Fruit fly (Drosophila melanogaster) whole organism, embryonic: Measurements from ENCODE around the gene CG10584.

Experiments
- Aef1 ChIP-seq: fragments of 200-800 bp; sonication (Bioruptor generic); IDR thresholded peaks from 3 replicates; pipeline ENCODE4 v1.3.6; 2022; ENCODE audit warnings: missing biosample characterization, missing genetic modification characterization
- Antp ChIP-seq: fragments of 200-800 bp; sonication (Bioruptor generic); optimal IDR thresholded peaks from 3 replicates; lab custom pipeline; 2016; ENCODE audit warnings: missing biosample characterization, missing genetic modification characterization
- Atf3 ChIP-seq: fragments of 200-800 bp; sonication (Bioruptor generic); optimal IDR thresholded peaks from 3 replicates; lab custom pipeline; 2016; ENCODE audit warnings: missing biosample characterization, missing genetic modification characterization
- CG12391 ChIP-seq: fragments of 200-800 bp; sonication (Bioruptor generic); optimal IDR thresholded peaks from 3 replicates; lab custom pipeline; 2018; ENCODE audit warnings: missing biosample characterization, mild to moderate bottlenecking, missing genetic modification characterization, moderate library complexity
- CG12744 ChIP-seq: fragments of 200-800 bp; sonication (Bioruptor generic); optimal IDR thresholded peaks from 2 replicates; lab custom pipeline; 2016; ENCODE audit warnings: missing biosample characterization, missing genetic modification characterization
- CG13123 ChIP-seq: fragments of 200-800 bp; sonication (Bioruptor generic); optimal IDR thresholded peaks from 2 replicates; lab custom pipeline; 2016; ENCODE audit warnings: missing biosample characterization, missing genetic modification characterization
- CG13296 ChIP-seq: fragments of 200-800 bp; sonication (Bioruptor generic); optimal IDR thresholded peaks from 3 replicates; lab custom pipeline; 2018; ENCODE audit warnings: missing biosample characterization, mild to moderate bottlenecking, missing genetic modification characterization
- CG13624 ChIP-seq: fragments of 200-800 bp; sonication (Bioruptor generic); optimal IDR thresholded peaks from 2 replicates; lab custom pipeline; 2016; ENCODE audit warnings: missing biosample characterization, missing genetic modification characterization
- CG14965 ChIP-seq: fragments of 200-800 bp; sonication (Bioruptor generic); optimal IDR thresholded peaks from 2 replicates; lab custom pipeline; 2016; ENCODE audit warnings: missing biosample characterization, missing genetic modification characterization, borderline replicate concordance
- CG16813 ChIP-seq: fragments of 200-800 bp; sonication (Bioruptor generic); IDR thresholded peaks from 3 replicates; pipeline ENCODE4 v1.3.6; 2022; ENCODE audit warnings: missing biosample characterization, missing genetic modification characterization; ENCODE audit not compliant: partially characterized antibody
- CG17612 ChIP-seq: fragments of 200-800 bp; sonication (Bioruptor generic); IDR thresholded peaks from 2 replicates; pipeline ENCODE4 v1.3.6; 2022; ENCODE audit warnings: missing biosample characterization, missing genetic modification characterization
- CG18011 ChIP-seq: fragments of 200-800 bp; sonication (Bioruptor generic); optimal IDR thresholded peaks from 2 replicates; lab custom pipeline; 2017; ENCODE audit warnings: missing biosample characterization, missing genetic modification characterization, mild to moderate bottlenecking, moderate library complexity, missing genotype
- CG18619 ChIP-seq: fragments of 200-800 bp; sonication (Bioruptor generic); optimal IDR thresholded peaks from 3 replicates; lab custom pipeline; 2017; ENCODE audit warnings: missing biosample characterization, mild to moderate bottlenecking, missing genetic modification characterization
- CG31388 ChIP-seq: fragments of 200-800 bp; sonication (Bioruptor generic); optimal IDR thresholded peaks from 2 replicates; lab custom pipeline; 2016; ENCODE audit warnings: missing biosample characterization, missing genetic modification characterization
- CG31441 ChIP-seq: fragments of 200-800 bp; sonication (Bioruptor generic); IDR thresholded peaks from 2 replicates; pipeline ENCODE4 v1.3.6; 2022; ENCODE audit warnings: missing biosample characterization, missing genetic modification characterization
- CG3726 ChIP-seq: fragments of 200-800 bp; sonication (Bioruptor generic); IDR thresholded peaks from 3 replicates; pipeline ENCODE4, ENCODE4 v1.3.6; 2022; ENCODE audit warnings: missing biosample characterization, missing genetic modification characterization
- CG3847 ChIP-seq: fragments of 200-800 bp; sonication (Bioruptor generic); IDR thresholded peaks from 2 replicates; pipeline ENCODE4 v1.3.6; 2022; ENCODE audit warnings: missing biosample characterization, missing genetic modification characterization
- CG4707 ChIP-seq: fragments of 200-800 bp; sonication (Bioruptor generic); optimal IDR thresholded peaks from 2 replicates; lab custom pipeline; 2018; ENCODE audit warnings: missing biosample characterization, mild to moderate bottlenecking, missing genetic modification characterization, moderate library complexity
- CG5245 ChIP-seq: fragments of 200-800 bp; sonication (Bioruptor generic); optimal IDR thresholded peaks from 3 replicates; lab custom pipeline; 2016; ENCODE audit warnings: missing biosample characterization, missing genetic modification characterization
- CG6854 ChIP-seq: fragments of 200-800 bp; sonication (Bioruptor generic); optimal IDR thresholded peaks from 3 replicates; lab custom pipeline; 2017; ENCODE audit warnings: missing biosample characterization, mild to moderate bottlenecking, missing genetic modification characterization
- CG7745 ChIP-seq: fragments of 200-800 bp; sonication (Bioruptor generic); optimal IDR thresholded peaks from 2 replicates; lab custom pipeline; 2018; ENCODE audit warnings: missing biosample characterization, mild to moderate bottlenecking, missing genetic modification characterization, moderate library complexity
- CG9797 ChIP-seq: fragments of 200-800 bp; sonication (Bioruptor generic); optimal IDR thresholded peaks from 3 replicates; lab custom pipeline; 2018; ENCODE audit warnings: missing biosample characterization, mild to moderate bottlenecking, missing genetic modification characterization
- D19A ChIP-seq: fragments of 200-800 bp; optimal IDR thresholded peaks from 3 replicates; lab custom pipeline; 2019; ENCODE audit warnings: missing biosample characterization, mild to moderate bottlenecking, missing genetic modification characterization, moderate library complexity
- Dp ChIP-seq: fragments of 200-800 bp; sonication (Bioruptor generic); optimal IDR thresholded peaks from 2 replicates; lab custom pipeline; 2018; ENCODE audit warnings: missing biosample characterization, mild to moderate bottlenecking, missing genetic modification characterization, moderate library complexity
- Eip74EF ChIP-seq, 2 experiments: fragments of 200-800 bp in 1 of 2; fragments of >200 bp in 1 of 2; sonication (Bioruptor generic) in 1 of 2; optimal IDR thresholded peaks; 2 replicates each; lab custom pipeline; 2017 to 2019; ENCODE audit warnings: missing biosample characterization in 2 of 2, missing genetic modification characterization in 2 of 2, mild to moderate bottlenecking in 1 of 2, moderate library complexity in 1 of 2
- GATAe ChIP-seq: fragments of 200-800 bp; sonication (Bioruptor generic); conservative IDR thresholded peaks from 2 replicates; pipeline ENCODE4 v1.3.6; 2022; ENCODE audit warnings: missing biosample characterization, missing genetic modification characterization
- H15 ChIP-seq: fragments of 200-800 bp; sonication (Bioruptor generic); IDR thresholded peaks from 3 replicates; pipeline ENCODE4 v1.3.6; 2022; ENCODE audit warnings: missing biosample characterization, missing genetic modification characterization
- Hmr ChIP-seq: fragments of 200-800 bp; sonication (Bioruptor generic); optimal IDR thresholded peaks from 3 replicates; lab custom pipeline; 2017; ENCODE audit warnings: mild to moderate bottlenecking, missing biosample characterization, missing genetic modification reagents, missing genetic modification characterization
- Max ChIP-seq: fragments of 200-800 bp; sonication (Bioruptor generic); optimal IDR thresholded peaks from 2 replicates; lab custom pipeline; 2016; ENCODE audit warnings: missing biosample characterization, mild to moderate bottlenecking, missing genetic modification characterization
- NK7.1 ChIP-seq: fragments of 200-800 bp; sonication (Bioruptor generic); optimal IDR thresholded peaks from 3 replicates; lab custom pipeline; 2016; ENCODE audit warnings: missing biosample characterization, missing genetic modification characterization
- Side ChIP-seq: fragments of 200-800 bp; sonication (Bioruptor generic); optimal IDR thresholded peaks from 2 replicates; lab custom pipeline; 2016; ENCODE audit warnings: missing biosample characterization, missing genetic modification characterization
- Usf ChIP-seq: fragments of 200-800 bp; sonication (Bioruptor generic); optimal IDR thresholded peaks from 2 replicates; lab custom pipeline; 2017; ENCODE audit warnings: missing genotype, missing biosample characterization, missing genetic modification characterization
- bowl ChIP-seq: fragments of 200-800 bp; sonication (Bioruptor generic); IDR thresholded peaks from 2 replicates; pipeline ENCODE4 v1.3.6; 2022; ENCODE audit warnings: missing biosample characterization, missing genetic modification characterization
- crol ChIP-seq: fragments of 200-800 bp; sonication (Bioruptor generic); IDR thresholded peaks from 2 replicates; pipeline ENCODE4 v1.3.6; 2022; ENCODE audit warnings: missing biosample characterization, missing genetic modification characterization
- grau ChIP-seq: fragments of 200-800 bp; optimal IDR thresholded peaks from 3 replicates; lab custom pipeline; 2019; ENCODE audit warnings: missing biosample characterization, mild to moderate bottlenecking, missing genetic modification characterization, moderate library complexity
- gsb ChIP-seq: fragments of 200-800 bp; sonication (Bioruptor generic); IDR thresholded peaks from 2 replicates; pipeline ENCODE4 v1.3.6; 2022; ENCODE audit warnings: missing biosample characterization, missing genetic modification characterization
- jigr1 ChIP-seq: fragments of 200-800 bp; sonication (Bioruptor generic); IDR thresholded peaks from 3 replicates; pipeline ENCODE4 v1.3.6; 2022; ENCODE audit warnings: missing biosample characterization, missing genetic modification characterization
- ken ChIP-seq: fragments of 200-800 bp; sonication (Bioruptor generic); IDR thresholded peaks from 3 replicates; pipeline ENCODE4 v1.3.6; 2022; ENCODE audit warnings: missing biosample characterization, missing genetic modification characterization
- lmd ChIP-seq: fragments of 200-800 bp; sonication (Bioruptor generic); IDR thresholded peaks from 2 replicates; pipeline ENCODE4 v1.3.6; 2022; ENCODE audit warnings: missing biosample characterization, missing genetic modification characterization
- mam ChIP-seq: fragments of 200-800 bp; sonication (Bioruptor generic); optimal IDR thresholded peaks from 3 replicates; lab custom pipeline; 2016; ENCODE audit warnings: missing biosample characterization, missing genetic modification characterization
- onecut ChIP-seq: fragments of 200-800 bp; sonication (Bioruptor generic); IDR thresholded peaks from 2 replicates; pipeline ENCODE4 v1.3.6; 2022; ENCODE audit warnings: missing biosample characterization, missing genetic modification characterization
- p53 ChIP-seq: fragments of 200-800 bp; sonication (Bioruptor generic); optimal IDR thresholded peaks from 2 replicates; lab custom pipeline; 2016; ENCODE audit warnings: missing biosample characterization, missing genetic modification characterization
- repo ChIP-seq: fragments of 200-800 bp; sonication (Bioruptor generic); optimal IDR thresholded peaks from 2 replicates; lab custom pipeline; 2016; ENCODE audit warnings: missing biosample characterization, missing genetic modification characterization
- ro ChIP-seq: fragments of 200-800 bp; sonication (Bioruptor generic); IDR thresholded peaks from 2 replicates; pipeline ENCODE4 v1.3.6; 2022; ENCODE audit warnings: missing biosample characterization, missing genetic modification characterization
- sens-2 ChIP-seq: fragments of 200-800 bp; sonication (Bioruptor generic); IDR thresholded peaks from 2 replicates; pipeline ENCODE4 v1.3.6; 2022; ENCODE audit warnings: missing biosample characterization, missing genetic modification characterization
- shn ChIP-seq: fragments of 200-800 bp; sonication (Bioruptor generic); optimal IDR thresholded peaks from 3 replicates; lab custom pipeline; 2016; ENCODE audit warnings: missing biosample characterization, missing genetic modification characterization
- slp2 ChIP-seq: fragments of 200-800 bp; sonication (Bioruptor generic); optimal IDR thresholded peaks from 2 replicates; lab custom pipeline; 2016; ENCODE audit warnings: missing biosample characterization, missing genetic modification characterization
- stwl ChIP-seq: fragments of 200-800 bp; sonication (Bioruptor generic); optimal IDR thresholded peaks from 3 replicates; lab custom pipeline; 2018; ENCODE audit warnings: missing biosample characterization, mild to moderate bottlenecking, missing genetic modification characterization, moderate library complexity
- vnd ChIP-seq: fragments of 200-800 bp; sonication (Bioruptor generic); IDR thresholded peaks from 3 replicates; pipeline ENCODE4 v1.3.6; 2022; ENCODE audit warnings: missing biosample characterization, missing genetic modification characterization; ENCODE audit not compliant: partially characterized antibody
- zfh1 ChIP-seq: fragments of 200-800 bp; sonication (Bioruptor generic); IDR thresholded peaks from 3 replicates; pipeline ENCODE4 v1.3.6; 2022; ENCODE audit warnings: missing biosample characterization, missing genetic modification characterization

Gene CG10584

dm6 chr3L:21027657-21028255 lies 3.4 kb downstream of the CG10584 start, which contains the start of gene Pdss2 (continued):
- TF ChIP-seq p53 (GFP tag; lab: Kevin White, UChicago) (peak; percentile 24), Dp (GFP tag; lab: Kevin White, UChicago) (peak; percentile 7), Aef1 (GFP tag; lab: Robert Waterston, UW) (peak; percentile 78), CG13624 (GFP tag; lab: Kevin White, UChicago) (peak; percentile 62), CG4707 (GFP tag; lab: Kevin White, UChicago) (peak; percentile 4), Side (GFP tag; lab: Kevin White, UChicago) (peak; percentile 57), CG13296 (GFP tag; lab: Kevin White, UChicago) (peak; percentile 59), sens-2 (GFP tag; lab: Robert Waterston, UW) (peak; percentile 46; the same call in 1 of the 2 replicates), mam (peak; percentile 83), stwl (tag; lab: Kevin White, UChicago) (peak; percentile 17), slp2 (peak; percentile 37), Hmr (GFP tag; lab: Kevin White, UChicago) (peak; percentile 76), lmd (GFP tag; lab: Robert Waterston, UW) (peak; percentile 74), CG31388 (GFP tag; lab: Kevin White, UChicago) (peak; percentile 64), crol (GFP tag; lab: Robert Waterston, UW) (peak; percentile 97), Atf3 (GFP tag; lab: Kevin White, UChicago) (peak; percentile 64), CG13123 (peak; percentile 37), CG3726 (GFP tag; lab: Robert Waterston, UW) (0 out of 3 replicates have a peak, but pooled peaks have one; percentile 63), shn (GFP tag; lab: Kevin White, UChicago) (peak; percentile 54), vnd (GFP tag; lab: Robert Waterston, UW) (peak; percentile 56), CG7745 (no peak), grau (tag; lab: Kevin White, UChicago) (peak; percentile 70), CG12391 (tag; lab: Kevin White, UChicago) (peak; percentile 84), ken (GFP tag; lab: Robert Waterston, UW) (peak; percentile 86), CG31441 (GFP tag; lab: Robert Waterston, UW) (peak; percentile 68), CG14965 (GFP tag; lab: Kevin White, UChicago) (no peak), H15 (GFP tag; lab: Robert Waterston, UW) (peak; percentile 79; the same call in 2 of the 3 replicates), gsb (GFP tag; lab: Robert Waterston, UW) (peak; percentile 57), Antp (GFP tag; lab: Kevin White, UChicago) (peak; percentile 65), D19A (peak; percentile 32), CG5245 (GFP tag; lab: Kevin White, UChicago) (peak; percentile 39), Eip74EF (GFP tag; optimal IDR thresholded peaks at IDR 0.05; lab: Kevin White, UChicago) (peak in 1 of 2 experiments; percentile 47), CG9797 (GFP tag; lab: Kevin White, UChicago) (peak; percentile 84), CG18619 (GFP tag; lab: Kevin White, UChicago) (peak; percentile 65), jigr1 (GFP tag; lab: Robert Waterston, UW) (0 out of 3 replicates have a peak, but pooled peaks have one; percentile 37), GATAe (GFP tag; lab: Robert Waterston, UW) (no peak), ro (GFP tag; lab: Robert Waterston, UW) (0 out of 2 replicates have a peak, but pooled peaks have one; percentile 28), onecut (GFP tag; lab: Robert Waterston, UW) (peak; percentile 5; the same call in 1 of the 2 replicates), Usf (GFP tag; lab: Kevin White, UChicago) (peak; percentile 52), bowl (GFP tag; lab: Robert Waterston, UW) (0 out of 2 replicates have a peak, but pooled peaks have one; percentile 14), repo (peak; percentile 45), CG17612 (peak; percentile 50; the same call in 1 of the 2 replicates), Max (GFP tag; lab: Kevin White, UChicago) (peak; percentile 60), CG18011 (GFP tag; lab: Kevin White, UChicago) (peak; percentile 46), CG12744 (GFP tag; lab: Kevin White, UChicago) (peak; percentile 31), CG3847 (GFP tag; lab: Robert Waterston, UW) (peak; percentile 72), NK7.1 (GFP tag; lab: Kevin White, UChicago) (no peak), zfh1 (GFP tag; lab: Robert Waterston, UW) (peak; percentile 81), CG6854 (GFP tag; lab: Kevin White, UChicago) (no peak), CG16813 (GFP tag; lab: Robert Waterston, UW) (peak; percentile 77)
